Worm (Caenorhabditis elegans): ENCODE data around the gene F15A4.10.

F15A4.10 gene

ce11 chrII:12494556-12495131 lies 9.7 kb upstream of the F15A4.10 start, which contains the start of gene col-85 (continued):
- TF ChIP-seq unc-86 (tag; optimal IDR thresholded peaks at IDR 0.05) (peak; percentile 49), mdl-1 (tag; optimal IDR thresholded peaks at IDR 0.05) (peak in 1 of 2 experiments; percentile 47), skn-1 (tag; optimal IDR thresholded peaks at IDR 0.05) (peak; percentile 53), ceh-82 (tag; optimal IDR thresholded peaks at IDR 0.05) (peak; percentile 27 to 79 (median 55)), mep-1 (tag; optimal IDR thresholded peaks at IDR 0.05) (peak; percentile 56), pqm-1 (tag; optimal IDR thresholded peaks at IDR 0.05) (peak; percentile 11), nhr-12 (tag; optimal IDR thresholded peaks at IDR 0.05) (no peak), dpl-1 (GFP tag; optimal IDR thresholded peaks at IDR 0.05) (peak; percentile 44 to 66 (median 54)), mab-9 (GFP tag; IDR thresholded peaks at IDR 0.05) (0 out of 2 replicates have a peak, but pooled peaks have one; percentile 41), lir-3 (tag; optimal IDR thresholded peaks at IDR 0.05; ENCODE audit: poor library complexity) (peak; percentile 44), lin-14 (GFP tag; optimal IDR thresholded peaks at IDR 0.05) (peak; percentile 74), nhr-85 (tag) (peak; percentile 72), tbx-2 (tag; optimal IDR thresholded peaks at IDR 0.05) (peak; percentile 62), egl-27 (tag; optimal IDR thresholded peaks at IDR 0.05) (peak in 1 of 2 experiments; percentile 53), nhr-77 (tag; optimal IDR thresholded peaks at IDR 0.05) (peak; percentile 70), C34B4.2 (tag; optimal IDR thresholded peaks at IDR 0.05) (no peak), nhr-76 (tag; optimal IDR thresholded peaks at IDR 0.05) (no peak), C16A3.4 (tag; optimal IDR thresholded peaks at IDR 0.05) (peak; percentile 65), grh-1 (GFP tag; IDR thresholded peaks at IDR 0.05) (peak; percentile 43; the same call in 1 of the 2 replicates), unc-130 (tag; optimal IDR thresholded peaks at IDR 0.05) (peak; percentile 12), nhr-71 (tag; optimal IDR thresholded peaks at IDR 0.05) (peak; percentile 78), snu-23 (GFP tag; optimal IDR thresholded peaks at IDR 0.05) (peak; percentile 84), nhr-20 (tag; optimal IDR thresholded peaks at IDR 0.05) (peak; percentile 70), unc-62 (GFP tag; optimal IDR thresholded peaks at IDR 0.05) (no peak), ztf-11 (tag; optimal IDR thresholded peaks at IDR 0.05) (peak in 1 of 2 experiments; percentile 16), nhr-11 (tag; optimal IDR thresholded peaks at IDR 0.05) (no peak), fkh-10 (GFP tag; optimal IDR thresholded peaks at IDR 0.05) (peak; percentile 51)

ce11 chrII:12494067-12494477 lies 9.1 kb upstream of the F15A4.10 start:
- TF ChIP-seq ceh-8 (GFP tag; optimal IDR thresholded peaks at IDR 0.05), result peak; percentile 50
- no peak for TF ChIP-seq xbp-1 (tag; optimal IDR thresholded peaks at IDR 0.05)

ce11 chrII:12491936-12492335 lies 7.0 kb upstream of the F15A4.10 start, which contains the start of gene srz-6:
Gene srz-6 (plus strand): TSS chrII:12492236.
- TF ChIP-seq snpc-4 (tag; optimal IDR thresholded peaks at IDR 0.05) (no peak), lin-35 (GFP tag; optimal IDR thresholded peaks at IDR 0.05) (no peak), lin-15B (tag; optimal IDR thresholded peaks at IDR 0.05) (no peak), mep-1 (tag; optimal IDR thresholded peaks at IDR 0.05) (no peak), xbp-1 (tag; optimal IDR thresholded peaks at IDR 0.05) (no peak), elt-2 (tag; optimal IDR thresholded peaks at IDR 0.05) (no peak), pax-3 (tag; optimal IDR thresholded peaks at IDR 0.05) (no peak), Y116A8C.19 (tag; optimal IDR thresholded peaks at IDR 0.05; ENCODE audit: borderline replicate concordance) (no peak), nhr-19 (GFP tag; conservative IDR thresholded peaks at IDR 0.05) (no peak), ztf-11 (tag; optimal IDR thresholded peaks at IDR 0.05) (no peak), egl-13 (tag; optimal IDR thresholded peaks at IDR 0.05) (no peak), lin-39 (tag; optimal IDR thresholded peaks at IDR 0.05) (no peak), pqm-1 (tag; optimal IDR thresholded peaks at IDR 0.05) (no peak), skn-1 (tag; optimal IDR thresholded peaks at IDR 0.05) (no peak), unc-86 (tag; optimal IDR thresholded peaks at IDR 0.05) (no peak), fkh-10 (GFP tag; optimal IDR thresholded peaks at IDR 0.05) (no peak), nhr-76 (tag; optimal IDR thresholded peaks at IDR 0.05) (no peak)
